Fruit fly (Drosophila melanogaster) whole organism, pupa: ENCODE data around the gene S6k.

Experiments
- CG12605 ChIP-seq: fragments of 200-800 bp; sonication (Bioruptor generic); IDR thresholded peaks from 2 replicates; pipeline ENCODE4 v1.3.6; 2022; ENCODE audit warnings: missing biosample characterization, missing genetic modification characterization
- CG13204 ChIP-seq: fragments of 200-800 bp; sonication (Bioruptor generic); optimal IDR thresholded peaks from 2 replicates; lab custom pipeline; 2018; ENCODE audit warnings: missing biosample characterization, mild to moderate bottlenecking, missing genetic modification characterization, moderate library complexity
- CG17806 ChIP-seq: fragments of 200-800 bp; sonication (Bioruptor generic); optimal IDR thresholded peaks from 2 replicates; lab custom pipeline; 2018; ENCODE audit warnings: missing biosample characterization, mild to moderate bottlenecking, missing genetic modification characterization, moderate library complexity
- CG32121 ChIP-seq: fragments of 200-800 bp; sonication (Bioruptor generic); IDR thresholded peaks from 2 replicates; pipeline ENCODE4 v1.3.6; 2022; ENCODE audit warnings: missing biosample characterization, missing genetic modification characterization
- CG34367 ChIP-seq: fragments of 200-800 bp; sonication (Bioruptor generic); optimal IDR thresholded peaks from 2 replicates; lab custom pipeline; 2018; ENCODE audit warnings: missing biosample characterization, mild to moderate bottlenecking, missing genetic modification characterization
- CG4496 ChIP-seq: fragments of 200-800 bp; sonication (Bioruptor generic); IDR thresholded peaks from 3 replicates; pipeline ENCODE4 v1.3.6; 2022; ENCODE audit warnings: missing biosample characterization, missing genetic modification characterization
- CG8301 ChIP-seq: fragments of 200-800 bp; sonication (Bioruptor generic); optimal IDR thresholded peaks from 2 replicates; lab custom pipeline; 2018; ENCODE audit warnings: missing biosample characterization, mild to moderate bottlenecking, missing genetic modification characterization
- CG9948 ChIP-seq: fragments of 200-800 bp; sonication (Bioruptor generic); optimal IDR thresholded peaks from 2 replicates; lab custom pipeline; 2018; ENCODE audit warnings: missing biosample characterization, mild to moderate bottlenecking, missing genetic modification characterization, moderate library complexity
- D1 ChIP-seq: fragments of 200-800 bp; sonication (Bioruptor generic); optimal IDR thresholded peaks from 2 replicates; lab custom pipeline; 2018; ENCODE audit warnings: missing biosample characterization, mild to moderate bottlenecking, missing genetic modification characterization, moderate library complexity
- EcR ChIP-seq: fragments of 200-800 bp; sonication (Bioruptor generic); optimal IDR thresholded peaks from 3 replicates; lab custom pipeline; 2019; ENCODE audit warnings: missing biosample characterization, missing genetic modification characterization, mild to moderate bottlenecking, moderate library complexity, missing genetic modification reagents
- Ets98B ChIP-seq: fragments of 200-800 bp; sonication (Bioruptor generic); IDR thresholded peaks from 2 replicates; pipeline ENCODE4 v1.3.6; 2022; ENCODE audit warnings: missing biosample characterization, missing genetic modification characterization
- Pif1A ChIP-seq: fragments of 200-800 bp; sonication (Bioruptor generic); optimal IDR thresholded peaks from 3 replicates; lab custom pipeline; 2016; ENCODE audit warnings: missing biosample characterization, missing genetic modification characterization
- Pif1B ChIP-seq: fragments of 200-800 bp; sonication (Bioruptor generic); optimal IDR thresholded peaks from 3 replicates; lab custom pipeline; 2016; ENCODE audit warnings: missing biosample characterization, missing genetic modification characterization
- rn ChIP-seq: fragments of 200-800 bp; sonication (Bioruptor generic); IDR thresholded peaks from 2 replicates; pipeline ENCODE4 v1.3.6; 2022; ENCODE audit warnings: missing biosample characterization, missing genetic modification characterization

- TF ChIP-seq CG8301 (tag; lab: Kevin White, UChicago) (no peak), CG34367 (no peak), D1 (tag; lab: Kevin White, UChicago) (no peak), rn (GFP tag; lab: Robert Waterston, UW) (no peak), CG32121 (GFP tag; lab: Robert Waterston, UW) (no peak), Pif1A (GFP tag; lab: Kevin White, UChicago) (no peak), CG9948 (tag; lab: Kevin White, UChicago) (no peak), CG4496 (GFP tag; lab: Robert Waterston, UW) (no peak), Ets98B (GFP tag; lab: Robert Waterston, UW) (no peak), EcR (GFP tag; lab: Kevin White, UChicago) (peak; percentile 82), CG17806 (tag; lab: Kevin White, UChicago) (no peak), CG13204 (GFP tag; lab: Kevin White, UChicago) (no peak), CG12605 (peak; percentile 57; the same call in 1 of the 2 replicates), Pif1B (GFP tag; lab: Kevin White, UChicago) (no peak)
Observed at dm6 chr3L:5768532-5769497, 41.9 kb downstream of the S6k start, which contains the start of the genes Ppat-Dpck and scny.
